Fruit fly (Drosophila melanogaster): ENCODE results near the gene Pak3.
A peak's percentile ranks its signal among the peaks of the same experiment; 100 is the strongest.

Pak3 gene

dm6 chr3R:16496209-16496608 is 42.6 kb upstream of the Pak3 start (continued):
- TF ChIP-seq gro (GFP tag; optimal IDR thresholded peaks at IDR 0.05) (no peak), CHES-1-like (GFP tag; optimal IDR thresholded peaks at IDR 0.05) (no peak), zfh1 (GFP tag; IDR thresholded peaks at IDR 0.05) (peak; percentile 46; the same call in 1 of the 3 replicates), wdn (GFP tag; IDR thresholded peaks at IDR 0.05) (no peak), bcd (GFP tag; optimal IDR thresholded peaks at IDR 0.05) (peak; percentile 11), Usf (GFP tag; optimal IDR thresholded peaks at IDR 0.05) (no peak), Max (GFP tag; optimal IDR thresholded peaks at IDR 0.05) (no peak), CG11398 (GFP tag; optimal IDR thresholded peaks at IDR 0.05) (no peak), Stat92E (GFP tag; optimal IDR thresholded peaks at IDR 0.05) (no peak), ssp (GFP tag; IDR thresholded peaks at IDR 0.05) (peak; percentile 14; the same call in 1 of the 2 replicates), CG3407 (GFP tag; optimal IDR thresholded peaks at IDR 0.05) (peak; percentile 56), nom (GFP tag; optimal IDR thresholded peaks at IDR 0.05) (no peak), ttk (GFP tag; IDR thresholded peaks at IDR 0.05) (peak; percentile 68), toy (GFP tag; IDR thresholded peaks at IDR 0.05) (no peak), Rx (GFP tag; IDR thresholded peaks at IDR 0.05) (0 out of 2 replicates have a peak, but pooled peaks have one; percentile 36), Mad (GFP tag; optimal IDR thresholded peaks at IDR 0.05) (no peak), en (GFP tag; optimal IDR thresholded peaks at IDR 0.05) (no peak), chif (GFP tag; optimal IDR thresholded peaks at IDR 0.05) (peak; percentile 10 to 54), CG3847 (GFP tag; IDR thresholded peaks at IDR 0.05) (no peak), inv (GFP tag; IDR thresholded peaks at IDR 0.05; ENCODE audit: partially characterized antibody) (no peak), Lim3 (GFP tag; IDR thresholded peaks at IDR 0.05) (no peak), tx (GFP tag; optimal IDR thresholded peaks at IDR 0.05) (no peak), CG32532 (GFP tag; IDR thresholded peaks at IDR 0.05) (no peak), ham (GFP tag; IDR thresholded peaks at IDR 0.05) (no peak), Ravus (GFP tag; IDR thresholded peaks at IDR 0.05) (no peak), CG10209 (GFP tag; optimal IDR thresholded peaks at IDR 0.05) (no peak), Ets65A (GFP tag) (peak; percentile 13), CG9609 (GFP tag; optimal IDR thresholded peaks at IDR 0.05) (no peak), CG11456 (GFP tag; IDR thresholded peaks at IDR 0.05) (no peak), B-H1 (GFP tag; IDR thresholded peaks at IDR 0.05) (no peak), Abd-B (GFP tag; optimal IDR thresholded peaks at IDR 0.05) (no peak), insv (GFP tag; optimal IDR thresholded peaks at IDR 0.05) (no peak), CG17568 (GFP tag; optimal IDR thresholded peaks at IDR 0.05) (no peak), CG10267 (tag; optimal IDR thresholded peaks at IDR 0.05) (peak; percentile 47), zf30C (GFP tag; optimal IDR thresholded peaks at IDR 0.05) (peak; percentile 21), croc (GFP tag; conservative IDR thresholded peaks at IDR 0.05) (peak; percentile 25; the same call in 1 of the 3 replicates), CG1602 (GFP tag; optimal IDR thresholded peaks at IDR 0.05) (peak; percentile 37), gsb (GFP tag; IDR thresholded peaks at IDR 0.05) (no peak), Dll (GFP tag; IDR thresholded peaks at IDR 0.05; ENCODE audit: partially characterized antibody) (no peak), CG11093 (GFP tag; IDR thresholded peaks at IDR 0.05) (0 out of 3 replicates have a peak, but pooled peaks have one; percentile 42), cg (GFP tag; optimal IDR thresholded peaks at IDR 0.05) (no peak), Taf1 (GFP tag; IDR thresholded peaks at IDR 0.05) (no peak), Dbx (GFP tag; IDR thresholded peaks at IDR 0.05) (no peak), Optix (GFP tag; IDR thresholded peaks at IDR 0.05) (no peak), CG17829 (tag; optimal IDR thresholded peaks at IDR 0.05) (no peak), CG15696 (tag; optimal IDR thresholded peaks at IDR 0.05) (no peak), CG6854 (GFP tag; optimal IDR thresholded peaks at IDR 0.05) (no peak), cato (GFP tag; optimal IDR thresholded peaks at IDR 0.05; ENCODE audit: borderline replicate concordance) (no peak), slbo (GFP tag; IDR thresholded peaks at IDR 0.05) (no peak; the same call in 1 of the 2 replicates), pho (GFP tag; optimal IDR thresholded peaks at IDR 0.05) (no peak), CG31441 (GFP tag; IDR thresholded peaks at IDR 0.05) (peak; percentile 76), CG10543 (GFP tag; optimal IDR thresholded peaks at IDR 0.05) (no peak)
